Worm (Caenorhabditis elegans): ENCODE measurements around the gene K07G6.1.

- TF ChIP-seq tbx-2 (tag; optimal IDR thresholded peaks at IDR 0.05), result no peak
- TF ChIP-seq ztf-4 (tag; optimal IDR thresholded peaks at IDR 0.05), result no peak
- TF ChIP-seq ces-1 (GFP tag; optimal IDR thresholded peaks at IDR 0.05), result no peak
- no peak for TF ChIP-seq nhr-77 (tag; optimal IDR thresholded peaks at IDR 0.05)
- TF ChIP-seq mab-9 (GFP tag; IDR thresholded peaks at IDR 0.05), result no peak
- TF ChIP-seq snpc-4 (tag; optimal IDR thresholded peaks at IDR 0.05), result no peak
- TF ChIP-seq C34B4.2 (tag; optimal IDR thresholded peaks at IDR 0.05), result no peak
- TF ChIP-seq elt-3 (tag; optimal IDR thresholded peaks at IDR 0.05), result no peak
- no peak for TF ChIP-seq nhr-237 (tag; optimal IDR thresholded peaks at IDR 0.05)
- no peak for TF ChIP-seq mep-1 (tag; optimal IDR thresholded peaks at IDR 0.05)
- TF ChIP-seq mef-2 (tag; optimal IDR thresholded peaks at IDR 0.05), result no peak
- no peak for TF ChIP-seq irx-1 (tag; optimal IDR thresholded peaks at IDR 0.05)
- no peak for TF ChIP-seq lin-13 (GFP tag; optimal IDR thresholded peaks at IDR 0.05)
- TF ChIP-seq ama-1 (optimal IDR thresholded peaks at IDR 0.05), result no peak
These were observed 13.1 kb upstream of the K07G6.1 start, which contains the start of gene btb-9 for ce11 chrII:1728253-1728652.
